Worm (Caenorhabditis elegans): ENCODE results near the gene F52E1.14.

ce11 chrV:8355435-8356212 is 28.1 kb upstream of the F52E1.14 start, which contains the start of gene mom-2:
- TF ChIP-seq tbx-11 (GFP tag; IDR thresholded peaks at IDR 0.05): no peak
- TF ChIP-seq ama-1 (optimal IDR thresholded peaks at IDR 0.05): no peak
